Fruit fly (Drosophila melanogaster): Measurements from ENCODE around the gene Coprox.
A peak's percentile ranks its signal among the peaks of the same experiment; 100 is the strongest.

The Coprox gene

DNA sequence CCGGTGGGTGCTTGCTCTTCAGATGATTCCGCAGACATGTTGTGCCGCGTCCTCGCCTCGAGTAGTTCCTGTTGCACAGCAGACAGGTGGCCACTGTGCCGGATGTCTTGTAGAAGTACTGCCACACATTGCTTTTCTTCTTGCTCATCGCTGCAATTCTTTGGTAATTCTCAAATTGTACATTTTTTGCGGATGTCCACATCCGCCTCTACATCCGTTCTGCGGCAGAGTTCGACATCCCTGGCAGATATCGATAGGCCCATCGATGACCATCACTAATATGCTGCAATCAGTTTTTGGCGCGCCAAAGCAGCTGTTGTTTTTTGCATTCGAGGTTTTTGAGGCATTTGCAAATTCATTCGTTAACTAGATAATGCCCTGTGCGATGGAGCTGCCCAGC lies 7.5 kb upstream of the Coprox start, which contains the start of the genes CG13775 and CG3430 (continued):
- peak; percentile 67 for TF ChIP-seq knrl (GFP tag; IDR thresholded peaks at IDR 0.05; ENCODE audit: partially characterized antibody)
- TF ChIP-seq cad (GFP tag; optimal IDR thresholded peaks at IDR 0.05): no peak
- peak; percentile 17 for TF ChIP-seq CG30020 (tag; optimal IDR thresholded peaks at IDR 0.05)
- no peak for TF ChIP-seq CG18599 (GFP tag; optimal IDR thresholded peaks at IDR 0.05)
- peak; percentile 28; the same call in 1 of the 2 replicates for TF ChIP-seq vvl (GFP tag; IDR thresholded peaks at IDR 0.05)
- TF ChIP-seq CG7271 (tag; optimal IDR thresholded peaks at IDR 0.05): peak; percentile 38
- TF ChIP-seq MESR4 (GFP tag; optimal IDR thresholded peaks at IDR 0.05): peak; percentile 49
- TF ChIP-seq CG9932 (GFP tag; IDR thresholded peaks at IDR 0.05): peak; percentile 61
- TF ChIP-seq NfI (GFP tag; optimal IDR thresholded peaks at IDR 0.05): peak; percentile 55
- no peak for TF ChIP-seq CG13123 (GFP tag; optimal IDR thresholded peaks at IDR 0.05)
- peak; percentile 62 for TF ChIP-seq Antp (GFP tag; optimal IDR thresholded peaks at IDR 0.05)
- peak; percentile 51 for TF ChIP-seq Elba2 (GFP tag; optimal IDR thresholded peaks at IDR 0.05)
- TF ChIP-seq crp (GFP tag; optimal IDR thresholded peaks at IDR 0.05): peak; percentile 28 to 84
- peak; percentile 20 for TF ChIP-seq caup (GFP tag; optimal IDR thresholded peaks at IDR 0.05; ENCODE audit: severe bottlenecking)
- TF ChIP-seq zfh2 (GFP tag; optimal IDR thresholded peaks at IDR 0.05): peak; percentile 36
- TF ChIP-seq Adf1 (GFP tag; IDR thresholded peaks at IDR 0.05): peak; percentile 71
- peak; percentile 1 for TF ChIP-seq CG1233 (GFP tag; optimal IDR thresholded peaks at IDR 0.05)
- peak; percentile 43 for TF ChIP-seq nmo (GFP tag; optimal IDR thresholded peaks at IDR 0.05)
- TF ChIP-seq sob (GFP tag; IDR thresholded peaks at IDR 0.05): 0 out of 2 replicates have a peak, but pooled peaks have one; percentile 45
- TF ChIP-seq vfl (GFP tag; optimal IDR thresholded peaks at IDR 0.05): peak; percentile 7
- TF ChIP-seq Dek (tag; optimal IDR thresholded peaks at IDR 0.05): no peak
- TF ChIP-seq insv (GFP tag; optimal IDR thresholded peaks at IDR 0.05): peak in 1 of 2 experiments; percentile 7
- TF ChIP-seq gem (tag; optimal IDR thresholded peaks at IDR 0.05): no peak
- no peak for TF ChIP-seq CG12942 (GFP tag; optimal IDR thresholded peaks at IDR 0.05)
- TF ChIP-seq CG17612 (GFP tag; IDR thresholded peaks at IDR 0.05): no peak
- no peak for TF ChIP-seq fd102C (GFP tag; optimal IDR thresholded peaks at IDR 0.05)
- 0 out of 2 replicates have a peak, but pooled peaks have one; percentile 34 for TF ChIP-seq wdn (GFP tag; IDR thresholded peaks at IDR 0.05)
- no peak for TF ChIP-seq sima (GFP tag; optimal IDR thresholded peaks at IDR 0.05)
- 0 out of 3 replicates have a peak, but pooled peaks have one; percentile 45 for TF ChIP-seq CG34422 (GFP tag; IDR thresholded peaks at IDR 0.05)
- TF ChIP-seq Poxn (GFP tag; IDR thresholded peaks at IDR 0.05): no peak
- peak; percentile 63 for TF ChIP-seq HLH4C (GFP tag; IDR thresholded peaks at IDR 0.05; ENCODE audit: partially characterized antibody)
- TF ChIP-seq shn (GFP tag; optimal IDR thresholded peaks at IDR 0.05): peak; percentile 33
- no peak for TF ChIP-seq exex (tag; optimal IDR thresholded peaks at IDR 0.05)
- TF ChIP-seq fru (optimal IDR thresholded peaks at IDR 0.05): no peak
- TF ChIP-seq CTCF (GFP tag; optimal IDR thresholded peaks at IDR 0.05): no peak
- TF ChIP-seq CG4617 (GFP tag; optimal IDR thresholded peaks at IDR 0.05; ENCODE audit: borderline replicate concordance): peak; percentile 27
- no peak for TF ChIP-seq eve (GFP tag; optimal IDR thresholded peaks at IDR 0.05)
- no peak for TF ChIP-seq CG6175 (GFP tag; IDR thresholded peaks at IDR 0.05)
- no peak for TF ChIP-seq CG16815 (GFP tag; optimal IDR thresholded peaks at IDR 0.05)
- TF ChIP-seq CG17912 (GFP tag; optimal IDR thresholded peaks at IDR 0.05): peak; percentile 17
- no peak for TF ChIP-seq Hr39 (optimal IDR thresholded peaks at IDR 0.05)
- no peak for TF ChIP-seq Sox102F (GFP tag; optimal IDR thresholded peaks at IDR 0.05)
- peak; percentile 40; the same call in 1 of the 3 replicates for TF ChIP-seq zen2 (GFP tag; IDR thresholded peaks at IDR 0.05; ENCODE audit: partially characterized antibody)
- TF ChIP-seq nom (GFP tag; optimal IDR thresholded peaks at IDR 0.05): peak; percentile 11
- no peak for TF ChIP-seq CG6254 (GFP tag; optimal IDR thresholded peaks at IDR 0.05)
- peak; percentile 85 for TF ChIP-seq E2f2 (GFP tag; IDR thresholded peaks at IDR 0.05)
- TF ChIP-seq CG14710 (tag; optimal IDR thresholded peaks at IDR 0.05): peak; percentile 43
- 0 out of 3 replicates have a peak, but pooled peaks have one; percentile 31 for TF ChIP-seq gce (GFP tag; IDR thresholded peaks at IDR 0.05)
- TF ChIP-seq sug (tag; optimal IDR thresholded peaks at IDR 0.05): peak; percentile 22
- TF ChIP-seq CG42726 (GFP tag; IDR thresholded peaks at IDR 0.05; ENCODE audit: partially characterized antibody): peak; percentile 66; the same call in 1 of the 2 replicates
- peak; percentile 39 for TF ChIP-seq stwl (tag; optimal IDR thresholded peaks at IDR 0.05)
